Worm (Caenorhabditis elegans) whole organism, midembryonic: ENCODE data around the gene srj-22.

Experiments
- T22C8.4 ChIP-seq: fragments of 200-800 bp; sonication (Bioruptor generic); IDR thresholded peaks from 2 replicates; pipeline ENCODE4 v1.3.6; 2022; ENCODE audit warnings: missing genetic modification characterization, missing compliant biosample characterization
- cog-1 ChIP-seq: sonication (generic microtip); optimal IDR thresholded peaks from 2 replicates; lab custom pipeline; 2016; ENCODE audit warnings: missing genetic modification characterization, missing compliant biosample characterization
- flt-1 ChIP-seq: fragments of 200-800 bp; sonication (Bioruptor generic); IDR thresholded peaks from 2 replicates; pipeline ENCODE4 v1.3.6; 2022; ENCODE audit warnings: missing genetic modification characterization, missing compliant biosample characterization
- klf-2 ChIP-seq: fragments of 200-800 bp; sonication (Bioruptor generic); conservative IDR thresholded peaks from 2 replicates; pipeline ENCODE4 v1.3.6; 2022; ENCODE audit warnings: missing genetic modification reagents, missing genetic modification characterization, missing compliant biosample characterization
- med-1 ChIP-seq: sonication (generic microtip); optimal IDR thresholded peaks from 2 replicates; lab custom pipeline; 2017; ENCODE audit warnings: missing genetic modification characterization, mild to moderate bottlenecking, missing compliant biosample characterization, antibody characterized with exemption, missing genetic modification reagents; ENCODE audit not compliant: insufficient read depth
- ref-1 ChIP-seq: fragments of 200-800 bp; sonication (Bioruptor generic); conservative IDR thresholded peaks from 2 replicates; pipeline ENCODE4 v1.3.6; 2022; ENCODE audit warnings: missing genetic modification reagents, missing genetic modification characterization, missing compliant biosample characterization
- tab-1 ChIP-seq: fragments of 200-800 bp; sonication (Bioruptor generic); IDR thresholded peaks from 2 replicates; pipeline ENCODE4 v1.3.6; 2022; ENCODE audit warnings: missing genetic modification characterization, missing compliant biosample characterization
- ztf-23 ChIP-seq: fragments of 200-800 bp; sonication (Bioruptor generic); IDR thresholded peaks from 2 replicates; pipeline ENCODE4 v1.3.6; 2022; ENCODE audit warnings: missing genetic modification reagents, missing genetic modification characterization, missing compliant biosample characterization
- ztf-29 ChIP-seq: fragments of 200-800 bp; sonication (Bioruptor generic); IDR thresholded peaks from 2 replicates; pipeline ENCODE4 v1.3.6; 2022; ENCODE audit warnings: missing genetic modification reagents, missing genetic modification characterization, missing compliant biosample characterization

srj-22 gene

DNA sequence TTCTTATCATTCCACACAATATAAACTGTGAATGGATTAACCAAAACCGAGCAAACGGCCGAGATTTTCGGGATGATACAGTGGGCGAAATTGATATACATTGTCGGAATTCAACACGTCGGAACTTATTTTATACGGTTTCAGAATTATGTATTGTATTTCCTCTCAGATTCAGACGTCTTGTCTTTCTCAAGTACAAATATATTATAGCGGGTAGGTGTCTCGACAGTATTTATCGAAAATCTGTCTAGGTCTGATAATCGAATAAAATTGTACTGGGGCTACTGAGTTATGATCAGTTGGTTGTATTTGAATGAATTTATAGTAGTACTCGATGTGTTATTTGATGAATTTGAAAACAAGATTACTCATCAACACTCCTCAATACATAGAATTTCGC lies at the start of gene srj-22:
Gene srj-22 (minus strand): TSS at position 101 of the 400 bp plus-strand sequence.
- TF ChIP-seq klf-2 (no peak), ref-1 (GFP tag; lab: Robert Waterston, UW) (no peak), med-1 (GFP tag; lab: Kevin White, UChicago) (no peak), flt-1 (GFP tag; lab: Robert Waterston, UW) (no peak), cog-1 (tag; lab: Kevin White, UChicago) (no peak), ztf-29 (GFP tag; lab: Robert Waterston, UW) (no peak), tab-1 (GFP tag; lab: Robert Waterston, UW) (no peak), T22C8.4 (GFP tag; lab: Robert Waterston, UW) (no peak), ztf-23 (GFP tag; lab: Robert Waterston, UW) (no peak)

DNA sequence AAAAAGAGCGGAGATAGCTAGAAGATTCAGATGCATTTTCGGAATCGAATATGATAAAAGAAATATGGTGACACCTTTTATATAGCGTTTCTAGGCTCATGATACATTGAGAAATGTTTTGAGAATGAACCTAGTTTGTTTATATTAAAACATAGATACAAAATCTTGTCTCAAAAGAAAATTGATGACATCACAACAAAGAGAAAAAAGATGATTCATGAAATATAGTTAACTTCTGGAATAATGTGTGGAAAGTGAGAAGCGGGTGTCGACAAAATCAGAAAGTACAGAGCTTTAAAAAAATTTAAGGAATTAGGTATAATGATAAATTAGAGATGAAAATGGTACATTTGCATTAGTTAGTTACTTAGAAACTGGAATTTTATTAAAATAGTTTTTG lies 49.2 kb upstream of the srj-22 start, which contains the start of gene D1054.10:
Gene D1054.10 (minus strand): TSS at position 101 of the 400 bp plus-strand sequence.
- TF ChIP-seq med-1 (GFP tag; lab: Kevin White, UChicago), result no peak
- no peak for TF ChIP-seq ref-1 (GFP tag; lab: Robert Waterston, UW)
- TF ChIP-seq tab-1 (GFP tag; lab: Robert Waterston, UW), result no peak
- TF ChIP-seq ztf-23 (GFP tag; lab: Robert Waterston, UW), result no peak
- no peak for TF ChIP-seq ztf-29 (GFP tag; lab: Robert Waterston, UW)
- no peak for TF ChIP-seq T22C8.4 (GFP tag; lab: Robert Waterston, UW)
- TF ChIP-seq cog-1 (tag; lab: Kevin White, UChicago), result no peak
- TF ChIP-seq klf-2, result no peak
- no peak for TF ChIP-seq flt-1 (GFP tag; lab: Robert Waterston, UW)

DNA sequence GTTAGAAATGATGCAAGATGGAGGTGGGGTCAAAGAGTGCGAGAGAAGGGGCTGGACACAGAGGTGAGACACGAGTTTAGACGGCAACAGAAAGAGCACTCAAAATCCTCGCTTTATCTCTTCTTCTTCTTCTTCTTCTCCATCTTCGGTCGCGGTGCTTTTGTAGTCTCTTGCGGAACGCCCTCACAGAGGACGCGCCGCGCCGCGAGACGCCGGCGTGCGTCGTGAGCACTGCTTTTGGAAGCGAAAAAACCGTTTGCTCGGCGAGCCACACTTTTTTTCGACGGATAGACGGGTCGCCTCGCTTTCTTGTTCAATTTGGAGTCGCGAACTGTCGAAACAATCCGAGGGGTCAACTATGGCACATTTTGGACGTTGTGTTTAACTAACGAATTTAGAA lies 47.4 kb upstream of the srj-22 start, which contains the start of gene D1054.9:
Gene D1054.9 (minus strand): TSS at position 137 of the 400 bp plus-strand sequence.
- TF ChIP-seq klf-2, result no peak
- TF ChIP-seq ztf-23 (GFP tag; lab: Robert Waterston, UW), result no peak
- no peak for TF ChIP-seq tab-1 (GFP tag; lab: Robert Waterston, UW)
- no peak for TF ChIP-seq cog-1 (tag; lab: Kevin White, UChicago)
- TF ChIP-seq ztf-29 (GFP tag; lab: Robert Waterston, UW), result no peak
- no peak for TF ChIP-seq med-1 (GFP tag; lab: Kevin White, UChicago)
- no peak for TF ChIP-seq T22C8.4 (GFP tag; lab: Robert Waterston, UW)
- no peak for TF ChIP-seq ref-1 (GFP tag; lab: Robert Waterston, UW)
- no peak for TF ChIP-seq flt-1 (GFP tag; lab: Robert Waterston, UW)

DNA sequence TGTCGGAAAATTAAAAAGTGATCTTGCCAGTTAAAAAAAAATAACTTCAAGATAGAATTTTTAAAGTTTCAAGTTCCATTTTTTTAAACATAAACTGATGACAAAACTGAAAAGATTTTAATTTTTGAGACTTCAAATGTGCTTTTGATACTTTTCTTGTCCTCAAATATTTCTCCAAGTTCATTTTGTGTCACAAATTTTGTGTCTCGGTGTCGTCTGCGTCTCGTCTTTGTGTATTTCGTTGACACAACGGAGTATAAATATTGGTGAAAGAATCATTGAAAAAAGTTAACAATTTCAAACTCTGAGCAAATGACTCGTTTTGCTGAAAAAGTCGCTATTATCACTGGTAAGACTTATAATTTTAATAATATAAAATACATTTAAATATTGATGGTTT lies 40.5 kb upstream of the srj-22 start, which contains the start of gene D1054.8:
Gene D1054.8 (plus strand): TSS at position 301 of the 400 bp plus-strand sequence.
- TF ChIP-seq klf-2 (no peak), ztf-29 (GFP tag; lab: Robert Waterston, UW) (no peak), med-1 (GFP tag; lab: Kevin White, UChicago) (no peak), tab-1 (GFP tag; lab: Robert Waterston, UW) (no peak), T22C8.4 (GFP tag; lab: Robert Waterston, UW) (no peak), flt-1 (GFP tag; lab: Robert Waterston, UW) (no peak), ztf-23 (GFP tag; lab: Robert Waterston, UW) (no peak), cog-1 (tag; lab: Kevin White, UChicago) (no peak), ref-1 (GFP tag; lab: Robert Waterston, UW) (no peak)

DNA sequence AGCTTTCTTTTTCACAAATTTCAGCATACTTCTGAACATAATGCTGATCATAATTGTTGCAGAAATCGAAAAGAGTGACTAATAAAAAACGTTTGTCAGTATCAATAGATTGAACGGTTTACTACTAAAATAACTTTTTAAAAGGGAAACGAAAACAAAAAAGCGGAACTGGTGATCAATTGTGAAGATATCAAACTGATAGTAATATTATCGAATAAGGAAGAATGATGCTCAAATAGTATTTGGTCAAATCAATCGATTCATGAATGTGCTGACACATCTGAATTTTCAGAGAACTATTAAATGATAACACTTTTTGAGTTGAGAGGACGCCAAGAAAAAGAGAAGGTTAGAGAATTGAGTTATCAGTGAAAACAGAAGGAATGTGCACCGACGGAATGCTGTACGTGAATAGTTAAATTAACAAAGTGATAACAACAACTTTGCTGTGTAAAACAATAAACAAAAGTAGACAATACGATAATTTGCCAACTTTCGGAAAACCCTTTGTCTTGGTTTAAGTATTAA lies 33.0 kb upstream of the srj-22 start, which contains the start of gene D1054.5:
Gene D1054.5 (minus strand): TSS at position 51 of the 528 bp plus-strand sequence.
- TF ChIP-seq ztf-29 (GFP tag; lab: Robert Waterston, UW) (no peak), med-1 (GFP tag; lab: Kevin White, UChicago) (no peak), ref-1 (GFP tag; lab: Robert Waterston, UW) (no peak), T22C8.4 (GFP tag; lab: Robert Waterston, UW) (no peak)

DNA sequence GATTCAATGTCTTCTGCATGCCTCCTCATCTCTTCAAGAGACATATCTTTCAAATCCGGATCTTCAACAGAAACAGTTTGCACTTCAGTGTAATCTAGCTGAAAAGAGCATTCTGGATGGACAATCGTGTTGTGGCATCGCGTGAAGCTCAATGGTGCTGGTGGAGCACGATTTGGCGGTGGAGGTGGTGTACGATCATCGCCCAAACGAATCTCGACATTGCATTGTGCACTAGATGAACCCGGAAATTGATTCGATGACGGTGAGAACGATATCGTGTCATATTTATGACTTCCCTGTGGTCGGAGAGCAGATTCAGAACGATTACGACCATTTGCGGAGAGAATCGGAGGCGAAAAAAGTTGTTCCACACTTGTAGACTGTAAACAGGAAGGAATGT lies 29.7 kb upstream of the srj-22 start:
- TF ChIP-seq ztf-29 (GFP tag; lab: Robert Waterston, UW) (no peak), cog-1 (tag; lab: Kevin White, UChicago) (no peak), med-1 (GFP tag; lab: Kevin White, UChicago) (no peak), ref-1 (GFP tag; lab: Robert Waterston, UW) (no peak), ztf-23 (GFP tag; lab: Robert Waterston, UW) (no peak), T22C8.4 (GFP tag; lab: Robert Waterston, UW) (no peak)

DNA sequence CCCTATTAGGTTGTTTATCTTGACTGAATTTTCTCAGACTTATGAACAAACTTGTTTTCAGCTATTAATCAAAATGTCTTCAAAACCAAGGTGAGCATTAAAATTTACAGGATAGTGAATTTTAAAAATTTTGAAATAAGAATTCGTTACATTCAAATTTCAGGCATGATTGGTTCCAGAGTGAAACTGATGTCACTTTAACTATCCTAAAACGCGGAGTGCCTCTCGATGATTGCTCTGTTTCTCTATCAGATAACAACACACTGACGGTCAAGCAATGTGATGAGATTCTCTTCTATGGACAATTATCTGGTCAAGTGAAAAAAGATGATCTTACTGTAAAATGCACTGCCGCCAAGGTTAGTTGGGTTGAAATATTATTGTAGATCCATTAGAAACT lies 27.8 kb upstream of the srj-22 start, which contains the start of gene D1054.3:
Gene D1054.3 (plus strand): TSS at position 62 of the 400 bp plus-strand sequence.
- no peak for TF ChIP-seq T22C8.4 (GFP tag; lab: Robert Waterston, UW)
- no peak for TF ChIP-seq ref-1 (GFP tag; lab: Robert Waterston, UW)
- TF ChIP-seq med-1 (GFP tag; lab: Kevin White, UChicago), result no peak
- TF ChIP-seq tab-1 (GFP tag; lab: Robert Waterston, UW), result no peak
- no peak for TF ChIP-seq ztf-23 (GFP tag; lab: Robert Waterston, UW)
- TF ChIP-seq cog-1 (tag; lab: Kevin White, UChicago), result no peak
- no peak for TF ChIP-seq ztf-29 (GFP tag; lab: Robert Waterston, UW)
- no peak for TF ChIP-seq klf-2

DNA sequence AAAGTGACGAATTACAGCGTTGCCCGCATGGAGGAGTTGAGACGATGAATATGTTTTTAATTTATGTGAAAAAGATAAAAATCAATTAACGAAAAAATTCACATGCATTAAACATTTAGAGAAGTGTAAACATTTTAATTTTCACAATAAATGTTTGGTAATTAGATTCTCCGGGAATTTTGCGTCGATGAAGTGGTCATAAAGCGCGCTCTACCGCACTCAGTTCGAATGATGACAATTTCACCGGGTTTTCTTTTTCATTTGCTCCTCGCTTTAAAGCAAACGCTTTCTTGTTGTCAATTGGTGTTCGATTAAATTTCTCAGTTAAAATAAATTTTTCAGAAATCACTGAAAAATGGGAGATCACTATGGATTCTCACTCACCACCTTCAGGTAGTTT lies 26.5 kb upstream of the srj-22 start, which contains the start of the genes D1054.1 and pas-2:
Gene D1054.1 (minus strand): TSS at position 192 of the 400 bp plus-strand sequence.
Gene pas-2 (plus strand): TSS at position 343 of the 400 bp plus-strand sequence.
- TF ChIP-seq tab-1 (GFP tag; lab: Robert Waterston, UW) (no peak), cog-1 (tag; lab: Kevin White, UChicago) (no peak), ref-1 (GFP tag; lab: Robert Waterston, UW) (no peak), med-1 (GFP tag; lab: Kevin White, UChicago) (no peak), ztf-23 (GFP tag; lab: Robert Waterston, UW) (no peak), klf-2 (no peak), T22C8.4 (GFP tag; lab: Robert Waterston, UW) (no peak), flt-1 (GFP tag; lab: Robert Waterston, UW) (no peak), ztf-29 (GFP tag; lab: Robert Waterston, UW) (no peak)

DNA sequence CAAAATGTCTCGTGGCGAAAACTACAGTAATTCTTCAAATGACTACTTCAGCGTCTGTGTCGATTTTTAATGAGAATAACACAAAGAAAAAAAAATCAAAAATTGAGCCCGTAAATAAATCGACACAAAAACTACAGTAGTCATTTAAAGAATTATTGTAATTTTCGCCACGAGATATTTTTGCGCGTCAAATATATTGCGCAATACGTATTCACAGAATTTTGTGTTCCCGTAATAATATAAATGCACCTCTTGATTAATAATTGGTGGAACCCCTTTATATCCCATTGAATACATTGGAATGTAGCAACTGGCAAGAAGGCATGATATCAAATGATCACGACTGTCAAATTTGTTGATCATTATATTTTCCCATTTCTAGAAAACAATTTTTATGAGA lies 25.3 kb upstream of the srj-22 start:
- TF ChIP-seq ztf-23 (GFP tag; lab: Robert Waterston, UW) (no peak), tab-1 (GFP tag; lab: Robert Waterston, UW) (no peak), cog-1 (tag; lab: Kevin White, UChicago) (no peak), med-1 (GFP tag; lab: Kevin White, UChicago) (no peak), klf-2 (no peak), T22C8.4 (GFP tag; lab: Robert Waterston, UW) (no peak)
